Worm (Caenorhabditis elegans): ENCODE measurements around the gene fbxa-150.
"Not testable (repeated sequence)": the region's sequence is repeated elsewhere in the genome, so short reads cannot be mapped to it uniquely, and the experiment has no call there.

Gene fbxa-150

DNA sequence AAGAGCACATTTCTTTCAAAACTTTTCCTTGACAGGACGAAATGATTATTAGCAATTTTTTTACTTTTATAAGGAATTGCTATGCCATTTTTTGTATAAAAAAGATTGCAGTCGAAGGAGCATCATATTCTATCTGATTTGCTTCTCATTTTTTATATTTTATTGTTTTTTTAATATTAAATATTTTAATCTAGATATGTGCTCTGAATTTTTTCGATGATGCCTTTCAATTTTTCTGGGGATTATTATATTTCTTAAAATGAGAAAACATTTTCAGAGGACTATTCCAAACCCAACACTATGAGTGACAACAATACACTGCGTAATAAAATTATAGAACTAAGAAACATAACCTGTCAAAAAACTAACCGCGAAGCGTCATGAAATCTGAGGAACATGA lies 46.6 kb downstream of the fbxa-150 start, which contains the start of gene F26F2.4:
TSS of gene F26F2.4 (plus strand) at position 301 of the 400 bp plus-strand sequence.
- not testable (repeated sequence) for TF ChIP-seq elt-1, skn-1, egl-27 (tag; optimal IDR thresholded peaks at IDR 0.05)

DNA sequence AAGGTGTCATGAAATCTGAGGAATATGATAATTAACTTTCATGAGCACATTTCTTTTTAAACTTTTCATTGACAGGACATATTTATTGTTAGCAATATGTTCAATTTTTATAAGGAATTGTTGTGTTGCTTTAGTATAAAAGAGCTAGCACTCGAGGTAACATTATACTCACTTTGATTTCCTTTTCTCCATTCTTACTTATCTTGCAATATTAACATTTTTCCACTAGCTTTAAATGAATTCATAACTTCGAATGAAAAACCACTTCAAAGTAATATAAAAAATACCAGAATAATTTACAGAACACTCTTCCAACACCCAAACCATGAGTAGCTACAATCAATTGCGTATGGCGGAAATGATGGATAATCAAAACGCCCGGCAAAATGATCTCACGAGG lies 51.0 kb downstream of the fbxa-150 start, which contains the start of gene F26F2.5:
TSS of gene F26F2.5 (plus strand) at position 301 of the 400 bp plus-strand sequence.
- no peak for TF ChIP-seq nhr-28 (tag; optimal IDR thresholded peaks at IDR 0.05)
- TF ChIP-seq zag-1 (tag; optimal IDR thresholded peaks at IDR 0.05) = no peak
- TF ChIP-seq nhr-11 (tag; optimal IDR thresholded peaks at IDR 0.05) = no peak
- TF ChIP-seq lin-15B (tag; optimal IDR thresholded peaks at IDR 0.05) = no peak
- no peak for TF ChIP-seq unc-62 (GFP tag; optimal IDR thresholded peaks at IDR 0.05)
- TF ChIP-seq elt-1 (tag; optimal IDR thresholded peaks at IDR 0.05) = no peak
- TF ChIP-seq fkh-2 (tag; optimal IDR thresholded peaks at IDR 0.05) = no peak
- no peak for TF ChIP-seq nhr-43 (tag; optimal IDR thresholded peaks at IDR 0.05; ENCODE audit: poor library complexity, severe bottlenecking)
- TF ChIP-seq nhr-23 (tag; optimal IDR thresholded peaks at IDR 0.05) = no peak
- TF ChIP-seq jun-1 (tag; optimal IDR thresholded peaks at IDR 0.05) = no peak
- TF ChIP-seq nhr-77 (tag; optimal IDR thresholded peaks at IDR 0.05) = no peak
